Worm (Caenorhabditis elegans): ENCODE data around the gene srh-71.
"Not testable (repeated sequence)": the region's sequence is repeated elsewhere in the genome, so short reads cannot be mapped to it uniquely, and the experiment has no call there.

The srh-71 gene

DNA sequence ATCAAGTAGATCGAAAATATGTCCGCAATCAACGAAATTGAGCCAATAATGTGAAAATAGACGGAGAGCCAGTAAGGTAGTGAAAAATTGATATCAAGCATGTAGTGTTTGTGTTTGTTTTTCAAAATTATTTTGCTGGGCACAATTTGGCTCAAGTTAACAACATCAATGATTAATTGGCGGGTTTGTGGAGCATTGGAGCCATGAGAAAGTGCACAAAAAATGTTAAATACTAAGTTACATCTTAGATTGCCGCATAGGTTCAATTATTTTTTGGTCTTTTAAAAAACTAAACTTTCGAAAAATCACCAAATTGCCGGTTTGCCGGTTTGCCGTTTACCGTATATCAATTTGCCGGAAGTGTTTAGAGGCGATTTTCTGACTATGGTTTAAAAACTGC lies 14.5 kb downstream of the srh-71 start, which contains the start of gene sri-54:
TSS of gene sri-54 (minus strand) at position 101 of the 400 bp plus-strand sequence.
- TF ChIP-seq pes-1 (GFP tag; IDR thresholded peaks at IDR 0.05) (no peak), B0310.2 (tag; optimal IDR thresholded peaks at IDR 0.05) (no peak), hmbx-1 (tag; optimal IDR thresholded peaks at IDR 0.05) (no peak), ets-7 (tag; optimal IDR thresholded peaks at IDR 0.05) (no peak), ceh-13 (GFP tag; optimal IDR thresholded peaks at IDR 0.05) (no peak), tbx-11 (GFP tag; IDR thresholded peaks at IDR 0.05) (no peak), ama-1 (optimal IDR thresholded peaks at IDR 0.05) (no peak), hmg-4 (GFP tag; optimal IDR thresholded peaks at IDR 0.05) (no peak), aly-1 (tag; optimal IDR thresholded peaks at IDR 0.05) (no peak)

DNA sequence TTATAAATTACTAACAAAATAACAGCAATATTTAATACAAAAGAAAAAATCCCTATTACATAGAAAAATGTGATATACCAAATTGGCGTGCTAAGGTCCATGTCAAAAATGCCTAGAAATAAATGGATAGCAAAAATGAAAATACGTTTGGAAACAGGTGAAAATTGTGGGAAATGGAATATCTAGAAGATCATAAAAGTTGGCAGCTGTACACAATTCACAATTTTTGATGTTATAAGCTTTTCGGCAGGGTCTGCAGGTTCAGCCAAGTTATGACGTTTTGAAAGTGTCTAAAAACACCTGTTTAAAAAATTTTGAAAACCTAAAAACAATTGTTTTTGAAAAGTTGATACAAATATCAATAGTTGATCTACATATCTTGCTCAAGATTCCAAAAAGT lies 19.5 kb downstream of the srh-71 start, which contains the start of gene sri-42:
TSS of gene sri-42 (minus strand) at position 101 of the 400 bp plus-strand sequence.
- not testable (repeated sequence) for TF ChIP-seq pes-1 (GFP tag; IDR thresholded peaks at IDR 0.05); F13C5.2 (tag; optimal IDR thresholded peaks at IDR 0.05); B0310.2 (tag; optimal IDR thresholded peaks at IDR 0.05)

DNA sequence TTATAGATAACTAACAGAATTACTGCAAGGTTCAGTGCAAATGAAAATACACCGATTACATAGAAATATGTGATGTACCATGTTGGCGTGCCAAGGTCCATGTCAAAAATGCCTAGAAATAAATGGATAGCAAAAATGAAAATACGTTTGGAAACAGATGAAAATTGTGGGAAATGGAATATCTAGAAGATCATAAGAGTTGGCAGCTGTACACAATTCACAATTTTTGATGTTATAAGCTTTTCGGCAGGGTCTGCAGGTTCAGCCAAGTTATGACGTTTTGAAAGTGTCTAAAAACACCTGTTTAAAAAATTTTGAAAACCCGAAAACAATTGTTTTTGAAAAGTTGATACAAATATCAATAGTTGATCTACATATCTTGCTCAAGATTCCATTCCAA lies 21.2 kb downstream of the srh-71 start, which contains the start of gene sri-43:
TSS of gene sri-43 (minus strand) at position 101 of the 400 bp plus-strand sequence.
- TF ChIP-seq B0310.2, F13C5.2, hnd-1 (tag; optimal IDR thresholded peaks at IDR 0.05): not testable (repeated sequence)

DNA sequence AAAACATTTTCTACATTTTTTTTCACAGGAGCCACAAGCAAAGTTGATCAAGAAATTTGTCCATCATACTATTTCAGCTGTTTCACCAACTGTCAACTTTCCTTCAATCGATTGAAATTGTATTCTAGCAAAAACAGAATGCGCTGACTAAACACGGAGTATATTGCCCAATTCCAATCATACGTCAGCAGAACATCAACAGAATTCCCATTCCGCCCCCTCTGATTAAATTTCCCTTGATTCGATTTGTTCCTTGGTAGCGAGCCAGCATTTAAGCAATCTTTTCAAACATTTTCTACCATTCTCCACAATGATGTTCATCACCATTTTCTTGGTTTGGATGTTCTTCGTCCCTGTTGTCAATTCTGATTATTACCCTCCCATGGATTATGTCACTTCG lies 22.5 kb downstream of the srh-71 start, which contains the start of gene T10D4.15:
TSS of gene T10D4.15 (plus strand) at position 301 of the 400 bp plus-strand sequence.
- TF ChIP-seq hmbx-1 (tag; optimal IDR thresholded peaks at IDR 0.05) (no peak), tbx-11 (GFP tag; IDR thresholded peaks at IDR 0.05) (no peak), scrt-1 (GFP tag; IDR thresholded peaks at IDR 0.05) (no peak), flt-1 (GFP tag; IDR thresholded peaks at IDR 0.05) (no peak), hmg-4 (GFP tag; optimal IDR thresholded peaks at IDR 0.05) (no peak), hnd-1 (tag; optimal IDR thresholded peaks at IDR 0.05) (no peak), tra-4 (tag; optimal IDR thresholded peaks at IDR 0.05) (no peak)

DNA sequence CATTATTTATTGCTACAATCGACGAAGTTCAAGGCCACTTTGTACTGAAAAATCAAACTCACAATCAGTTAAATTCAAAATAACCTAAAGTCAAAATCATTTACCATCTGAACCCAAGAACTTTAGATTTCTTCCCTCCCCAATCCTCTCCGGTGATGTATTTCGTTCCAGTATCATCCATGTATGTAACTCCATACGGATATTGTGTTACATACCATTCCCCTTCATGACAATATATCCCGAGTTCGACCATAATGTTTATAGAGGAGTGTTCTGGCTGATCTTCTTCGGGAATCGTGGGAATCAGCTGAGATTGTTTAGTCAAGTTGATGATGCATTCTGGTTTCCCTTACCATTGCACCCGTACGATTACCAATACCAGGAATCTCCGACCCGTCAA lies 25.1 kb downstream of the srh-71 start:
- TF ChIP-seq B0310.2 (tag; optimal IDR thresholded peaks at IDR 0.05) (no peak), tbx-37 (GFP tag; conservative IDR thresholded peaks at IDR 0.05) (no peak), ceh-36 (tag; optimal IDR thresholded peaks at IDR 0.05) (no peak), pes-1 (GFP tag; IDR thresholded peaks at IDR 0.05) (no peak), sea-1 (GFP tag; conservative IDR thresholded peaks at IDR 0.05) (no peak), aly-1 (tag; optimal IDR thresholded peaks at IDR 0.05) (no peak), ets-7 (tag; optimal IDR thresholded peaks at IDR 0.05) (no peak), F13C5.2 (tag; optimal IDR thresholded peaks at IDR 0.05) (no peak), tra-4 (tag; optimal IDR thresholded peaks at IDR 0.05) (no peak), hmg-4 (GFP tag; optimal IDR thresholded peaks at IDR 0.05) (no peak), ama-1 (optimal IDR thresholded peaks at IDR 0.05) (no peak), flt-1 (GFP tag; IDR thresholded peaks at IDR 0.05) (no peak), tbx-11 (GFP tag; IDR thresholded peaks at IDR 0.05) (no peak), hnd-1 (tag; optimal IDR thresholded peaks at IDR 0.05) (no peak)

DNA sequence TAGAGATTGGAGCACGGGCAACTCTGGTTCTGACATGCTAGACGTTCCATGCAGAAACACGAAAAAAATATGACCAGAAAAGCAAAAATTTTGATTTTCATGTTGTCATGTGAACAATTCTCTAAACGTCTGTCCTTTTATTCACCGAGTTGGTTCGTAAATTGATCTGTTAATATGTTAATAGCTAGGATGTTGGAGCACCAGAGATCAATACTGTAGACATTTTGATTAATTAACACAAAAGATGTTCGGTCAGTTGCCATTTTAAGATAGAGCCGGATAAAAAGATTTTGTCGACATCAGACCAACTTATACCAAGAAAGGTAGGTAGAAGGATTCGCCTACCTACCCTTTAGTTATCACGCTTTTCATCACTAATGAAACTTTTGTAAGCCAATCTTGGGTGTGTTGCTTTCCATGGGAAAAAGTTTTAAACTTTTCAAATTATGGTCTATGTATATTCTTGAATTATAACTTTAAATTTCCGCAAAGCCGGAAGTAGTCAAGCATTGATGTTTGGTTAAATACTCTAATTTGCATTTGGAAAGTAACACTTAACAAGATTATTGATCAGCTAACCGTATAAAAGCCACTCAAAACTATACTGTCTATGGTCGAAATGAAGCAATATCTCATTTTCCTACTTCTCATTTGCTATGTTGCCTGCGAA lies 26.4 kb downstream of the srh-71 start, which contains the start of the genes T10D4.11 and T10D4.1:
TSS of gene T10D4.11 (minus strand) at position 101 of the 670 bp plus-strand sequence.
TSS of gene T10D4.1 (plus strand) at position 620 of the 670 bp plus-strand sequence.
- no peak for TF ChIP-seq sea-1 (GFP tag; conservative IDR thresholded peaks at IDR 0.05)
- TF ChIP-seq ceh-36 (tag; optimal IDR thresholded peaks at IDR 0.05), result no peak
- TF ChIP-seq hnd-1 (tag; optimal IDR thresholded peaks at IDR 0.05), result no peak
- TF ChIP-seq ets-7 (tag; optimal IDR thresholded peaks at IDR 0.05), result no peak
- TF ChIP-seq tra-4 (tag; optimal IDR thresholded peaks at IDR 0.05), result no peak
- TF ChIP-seq hmbx-1 (tag; optimal IDR thresholded peaks at IDR 0.05), result no peak
- TF ChIP-seq aly-1 (tag; optimal IDR thresholded peaks at IDR 0.05), result no peak
- no peak for TF ChIP-seq ama-1 (optimal IDR thresholded peaks at IDR 0.05)
- no peak for TF ChIP-seq pes-1 (GFP tag; IDR thresholded peaks at IDR 0.05)
- no peak for TF ChIP-seq flt-1 (GFP tag; IDR thresholded peaks at IDR 0.05)
- TF ChIP-seq tbx-11 (GFP tag; IDR thresholded peaks at IDR 0.05), result no peak
- no peak for TF ChIP-seq tbx-37 (GFP tag; conservative IDR thresholded peaks at IDR 0.05)
- TF ChIP-seq scrt-1 (GFP tag; IDR thresholded peaks at IDR 0.05), result no peak
- no peak for TF ChIP-seq B0310.2 (tag; optimal IDR thresholded peaks at IDR 0.05)

DNA sequence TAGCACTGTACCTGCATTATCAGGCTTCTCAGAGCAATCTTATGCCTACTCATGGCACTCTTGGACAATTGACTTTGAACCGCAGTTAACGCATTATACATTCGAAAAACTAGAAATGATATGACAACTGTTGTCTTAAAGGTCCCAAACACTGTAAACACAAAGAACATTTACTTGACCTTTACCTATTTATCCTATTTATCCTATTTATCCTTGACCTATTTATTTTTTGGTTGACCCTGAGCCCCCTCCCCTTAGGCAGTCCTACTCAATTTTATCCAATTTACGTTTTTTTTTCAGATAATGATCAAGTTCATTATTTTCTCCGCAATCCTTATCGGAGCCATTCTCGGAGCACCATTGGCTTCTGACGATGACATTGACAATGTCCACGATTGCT lies 28.3 kb downstream of the srh-71 start, which contains the start of the genes T10D4.14 and T10D4.19:
TSS of gene T10D4.14 (minus strand) at position 101 of the 400 bp plus-strand sequence.
TSS of gene T10D4.19 (plus strand) at position 304 of the 400 bp plus-strand sequence.
- no peak for TF ChIP-seq flt-1 (GFP tag; IDR thresholded peaks at IDR 0.05)

DNA sequence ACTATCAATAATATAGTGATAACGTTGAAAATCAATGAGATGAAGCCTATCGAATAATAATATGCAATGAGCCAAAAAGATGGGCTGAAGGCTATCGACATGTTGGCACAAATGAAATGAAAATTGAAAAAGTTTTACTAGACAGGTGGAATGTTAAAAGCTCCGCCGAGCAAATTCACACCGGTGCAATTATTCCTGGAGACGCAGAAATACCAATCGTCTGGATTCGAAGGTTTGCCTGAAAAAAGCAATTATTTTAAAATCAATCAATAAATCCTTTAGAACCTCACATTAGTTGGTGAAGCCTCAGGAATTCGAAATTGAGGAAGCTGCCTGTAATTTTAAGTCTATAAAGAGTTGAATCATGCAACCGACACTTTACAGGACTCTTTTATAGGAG lies 31.1 kb downstream of the srh-71 start, which contains the start of gene sri-32:
TSS of gene sri-32 (minus strand) at position 101 of the 400 bp plus-strand sequence.
- TF ChIP-seq tbx-11 (GFP tag; IDR thresholded peaks at IDR 0.05) (no peak), ceh-36 (tag; optimal IDR thresholded peaks at IDR 0.05) (no peak), ceh-13 (GFP tag; optimal IDR thresholded peaks at IDR 0.05) (no peak), tbx-37 (GFP tag; conservative IDR thresholded peaks at IDR 0.05) (no peak), ama-1 (optimal IDR thresholded peaks at IDR 0.05) (no peak), hmg-4 (GFP tag; optimal IDR thresholded peaks at IDR 0.05) (no peak), scrt-1 (GFP tag; IDR thresholded peaks at IDR 0.05) (no peak), pes-1 (GFP tag; IDR thresholded peaks at IDR 0.05) (no peak), ets-7 (tag; optimal IDR thresholded peaks at IDR 0.05) (no peak), F13C5.2 (tag; optimal IDR thresholded peaks at IDR 0.05) (no peak), flt-1 (GFP tag; IDR thresholded peaks at IDR 0.05) (no peak), B0310.2 (tag; optimal IDR thresholded peaks at IDR 0.05) (no peak), sea-1 (GFP tag; conservative IDR thresholded peaks at IDR 0.05) (no peak), aly-1 (tag; optimal IDR thresholded peaks at IDR 0.05) (no peak)
